Worm (Caenorhabditis elegans) whole organism, dauer: ENCODE data around the gene nhr-43.

Source experiments
- unc-62 ChIP-seq: sonication (generic microtip); optimal IDR thresholded peaks from 2 replicates; lab custom pipeline; 2017; ENCODE audit warnings: missing biosample characterization, missing genetic modification reagents, missing genetic modification characterization

nhr-43 gene

DNA sequence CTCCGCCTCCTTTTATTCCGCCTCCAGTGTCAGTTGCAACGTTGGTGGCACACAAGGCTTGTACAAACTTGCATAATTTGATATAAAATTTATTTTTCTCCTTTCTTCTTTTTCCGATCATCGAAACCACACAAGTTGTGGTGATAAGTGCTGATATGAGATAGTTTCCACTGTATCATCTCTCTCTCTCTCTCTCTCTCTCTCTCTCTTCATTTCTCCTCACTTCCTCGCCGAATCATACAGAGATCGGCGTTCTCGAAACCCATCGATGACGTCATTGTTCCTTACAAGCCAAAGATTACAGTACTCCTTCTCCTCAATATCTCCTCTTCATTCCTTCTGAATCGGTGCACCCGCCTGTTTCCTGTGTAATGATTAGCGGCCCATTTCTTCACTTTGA lies at the start of gene nhr-43:
Gene nhr-43, plus strand, starts transcription at position 233 of the 400 bp plus-strand sequence.
- TF ChIP-seq unc-62 = no peak

DNA sequence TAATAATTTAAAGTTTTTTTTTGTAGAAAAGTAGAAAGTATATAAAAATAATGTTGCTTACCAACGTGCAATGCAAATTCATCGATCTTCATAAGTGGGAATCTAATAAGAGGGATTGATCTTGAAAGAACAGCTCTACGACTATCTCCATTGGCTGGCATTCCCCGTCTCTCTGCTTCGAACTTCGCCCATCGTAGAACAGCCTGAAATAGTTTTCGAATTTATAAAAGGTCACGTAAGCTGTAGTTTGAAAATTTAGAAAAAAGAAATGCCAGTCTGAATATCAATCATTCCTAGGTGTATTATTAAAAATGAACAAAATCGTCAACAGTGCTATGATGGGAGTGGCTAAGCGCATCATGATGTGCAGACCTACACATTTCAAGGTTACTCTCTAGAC lies 47.5 kb upstream of the nhr-43 start, which contains the start of gene F38H4.5:
Gene F38H4.5, plus strand, starts transcription at position 301 of the 400 bp plus-strand sequence.
- no peak for TF ChIP-seq unc-62

DNA sequence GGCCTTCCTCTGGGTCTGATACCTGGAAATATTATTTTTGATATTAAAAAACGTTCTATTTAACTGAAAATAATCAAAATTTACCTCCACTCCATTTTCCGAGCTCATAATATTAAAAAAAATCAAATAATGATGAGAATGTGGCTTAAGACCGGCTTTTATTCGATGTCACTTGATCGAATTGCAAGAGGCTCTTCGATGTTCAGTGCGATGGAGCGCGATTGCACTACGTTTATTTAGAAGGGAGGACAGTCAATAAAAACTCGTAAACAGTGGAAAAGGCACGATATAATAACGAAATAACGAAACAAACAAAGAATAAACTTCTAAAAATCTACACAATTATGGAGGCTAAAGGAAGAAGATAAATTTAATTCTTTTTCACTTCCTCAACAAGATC lies 44.6 kb upstream of the nhr-43 start, which contains the start of gene tag-30:
Gene tag-30, minus strand, starts transcription at position 383 of the 400 bp plus-strand sequence.
- TF ChIP-seq unc-62 = no peak

DNA sequence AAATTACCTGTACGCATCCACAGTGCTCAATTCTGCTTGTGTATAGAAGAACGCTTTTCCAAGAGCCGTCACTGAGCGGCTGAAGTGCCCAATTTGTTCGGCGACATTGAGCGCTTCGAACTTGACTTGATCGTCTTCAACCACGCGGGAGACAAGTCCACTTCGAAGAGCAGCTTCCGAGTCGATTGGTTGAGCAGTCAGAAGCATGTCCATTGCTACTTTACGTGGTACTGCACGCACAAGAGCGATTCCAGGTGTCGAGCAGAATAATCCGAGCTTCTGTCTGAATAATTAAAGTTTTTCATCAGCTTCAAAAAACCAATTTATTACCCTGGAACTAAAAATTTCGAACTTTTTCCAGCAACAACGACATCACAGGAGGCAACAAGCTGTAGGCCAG lies 44.0 kb upstream of the nhr-43 start:
- no peak for TF ChIP-seq unc-62

DNA sequence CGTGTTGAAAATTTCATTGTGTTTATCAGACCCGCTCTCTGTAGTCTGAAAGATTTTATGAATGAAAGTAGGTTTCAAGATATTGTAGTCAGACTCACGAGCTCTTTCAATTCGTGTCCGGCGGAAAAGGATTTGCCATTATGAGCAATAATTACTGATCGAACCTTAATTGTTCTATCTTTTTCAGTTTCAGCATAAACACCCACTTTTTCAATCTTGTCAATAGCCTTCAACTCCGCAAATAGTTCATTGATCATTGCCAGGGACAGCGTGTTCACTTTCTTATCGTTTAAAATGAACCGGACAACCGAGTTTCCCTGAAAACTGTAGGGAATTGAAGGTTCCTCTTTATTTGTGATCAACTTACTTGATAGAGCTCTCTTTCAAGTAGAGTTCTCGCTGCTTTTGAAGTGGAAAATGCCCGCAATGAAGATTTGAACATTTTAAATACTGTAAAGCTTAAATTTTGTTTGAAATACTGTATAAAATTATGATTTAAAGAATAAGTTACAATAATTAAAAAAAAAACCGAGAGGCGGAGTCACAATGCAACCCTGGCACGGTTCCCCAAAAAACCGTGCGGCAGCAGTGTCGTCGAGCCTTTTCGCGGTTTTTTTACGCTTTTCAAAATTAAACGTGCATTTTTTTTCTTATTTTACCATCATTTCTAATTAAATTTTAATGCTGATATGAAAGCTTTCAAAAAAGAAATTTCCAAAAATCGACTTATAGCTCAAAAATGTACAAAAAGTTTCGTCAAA lies 43.3 kb upstream of the nhr-43 start, which contains the start of gene ech-2:
Gene ech-2, minus strand, starts transcription at position 452 of the 761 bp plus-strand sequence.
- no peak for TF ChIP-seq unc-62

- TF ChIP-seq unc-62 = no peak
Measured at ce11 chrIV:11857159-11857565, 42.2 kb upstream of the nhr-43 start.

- TF ChIP-seq unc-62 = no peak
Measured at ce11 chrIV:11858142-11858541, 41.2 kb upstream of the nhr-43 start, which contains the start of gene let-92. Gene let-92, plus strand, starts transcription at chrIV:11858442.

ce11 chrIV:11859995-11860605 lies 39.3 kb upstream of the nhr-43 start, which contains the start of gene mob-1:
Gene mob-1, plus strand, starts transcription at chrIV:11860555.
- TF ChIP-seq unc-62 = no peak

DNA sequence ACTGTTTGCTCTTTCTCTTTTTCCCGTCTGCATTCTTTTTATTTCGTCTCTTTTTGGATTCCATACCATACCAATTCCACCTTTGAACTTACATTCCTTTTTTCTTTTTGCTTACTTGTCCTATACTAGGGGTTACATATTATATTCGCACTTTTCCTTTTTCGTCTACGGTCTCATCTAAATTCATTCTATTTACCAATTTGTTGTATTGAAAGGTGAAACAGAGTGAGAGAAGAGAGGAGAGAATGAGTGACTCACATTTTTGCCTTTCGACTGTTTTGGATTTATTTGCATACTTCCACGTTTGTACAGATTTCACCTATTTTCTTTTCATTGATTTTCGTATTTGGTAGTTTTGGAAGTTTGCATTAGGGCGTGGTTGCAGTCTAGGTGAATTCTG lies 36.0 kb upstream of the nhr-43 start:
- no peak for TF ChIP-seq unc-62

DNA sequence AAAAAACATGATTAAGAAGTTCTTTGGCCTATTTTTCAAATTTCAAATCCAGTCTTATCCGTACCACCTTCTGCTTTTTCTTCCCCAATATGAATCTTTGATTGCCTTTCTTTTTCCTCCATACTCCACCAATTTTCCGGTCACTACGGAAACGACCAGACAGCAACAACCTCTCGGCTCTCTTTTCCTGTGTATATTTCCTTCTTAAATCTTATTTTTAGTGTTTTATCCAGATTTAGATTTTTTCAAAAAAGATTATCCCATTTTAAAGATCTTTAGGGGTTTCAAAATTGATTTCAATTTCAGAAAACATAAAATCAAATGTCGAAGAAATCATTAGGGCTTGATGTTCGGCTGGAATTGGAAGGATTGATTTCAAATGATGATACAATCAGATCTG lies 35.2 kb upstream of the nhr-43 start, which contains the start of gene trpa-1:
Gene trpa-1, plus strand, starts transcription at position 301 of the 400 bp plus-strand sequence.
- TF ChIP-seq unc-62 = no peak

DNA sequence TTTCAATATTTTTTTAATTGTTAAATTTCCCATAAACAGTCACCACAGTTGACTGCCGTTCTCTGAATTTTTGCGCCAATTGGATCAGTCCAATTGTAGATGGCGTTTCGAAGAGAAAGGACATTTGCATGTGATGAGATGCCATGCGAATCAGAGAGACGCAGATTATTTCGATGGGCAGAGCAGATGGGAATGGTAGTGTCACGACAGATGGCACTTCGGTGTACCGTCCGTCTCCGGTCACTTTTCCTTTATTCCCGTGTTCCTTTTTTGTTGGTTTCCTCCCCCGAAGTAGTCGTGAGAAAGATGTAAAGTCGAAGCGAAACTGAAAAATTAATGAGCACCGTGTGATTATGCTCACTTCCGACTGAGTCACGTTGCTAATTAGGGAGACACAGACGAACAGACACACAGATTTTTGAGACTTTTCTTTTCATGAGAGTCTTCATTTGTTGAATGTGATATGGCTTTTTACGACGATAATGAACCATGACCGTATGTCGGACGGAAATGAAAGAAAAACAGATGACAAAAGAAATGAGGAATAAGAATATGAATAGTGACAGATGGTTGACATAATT lies 31.6 kb upstream of the nhr-43 start:
- TF ChIP-seq unc-62 = no peak

DNA sequence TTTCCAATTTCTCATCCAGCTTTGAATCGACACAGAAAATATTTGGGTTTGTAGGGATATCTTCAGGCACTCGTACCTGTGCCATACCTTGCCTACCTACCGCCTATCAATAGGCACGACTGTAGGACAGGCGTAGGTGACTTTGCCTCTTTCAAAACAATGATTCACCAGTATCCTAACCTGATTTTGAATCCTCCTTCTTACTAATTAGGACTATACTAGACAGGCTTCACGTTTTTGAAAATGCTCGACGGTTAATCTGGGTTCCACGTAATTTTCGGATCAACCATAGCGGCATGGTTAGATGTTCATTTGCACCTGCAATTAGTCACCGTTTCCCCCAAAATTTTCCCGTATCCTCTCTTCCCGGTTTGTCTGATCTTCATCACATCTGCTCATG lies 30.9 kb upstream of the nhr-43 start:
- TF ChIP-seq unc-62 = no peak

DNA sequence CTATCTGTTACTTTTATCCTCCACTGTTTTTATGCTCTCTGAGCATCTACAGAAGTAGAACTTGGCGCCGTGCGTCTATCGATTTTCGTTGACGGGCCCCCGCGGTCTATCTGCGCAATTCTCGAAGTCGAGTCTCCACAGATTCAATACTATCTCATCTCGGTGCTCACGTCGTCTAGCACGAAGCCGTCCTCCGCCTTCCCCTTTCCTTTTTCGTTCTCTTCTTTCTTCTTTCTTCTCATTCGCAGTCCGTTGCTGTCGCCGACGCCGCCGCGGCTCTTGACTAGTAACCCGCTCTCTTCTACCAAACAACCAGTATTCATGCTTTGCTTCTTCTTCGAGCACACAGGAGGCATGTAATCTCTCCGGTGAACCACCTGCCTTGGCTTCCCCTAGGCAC lies 28.3 kb upstream of the nhr-43 start:
- TF ChIP-seq unc-62 = no peak

DNA sequence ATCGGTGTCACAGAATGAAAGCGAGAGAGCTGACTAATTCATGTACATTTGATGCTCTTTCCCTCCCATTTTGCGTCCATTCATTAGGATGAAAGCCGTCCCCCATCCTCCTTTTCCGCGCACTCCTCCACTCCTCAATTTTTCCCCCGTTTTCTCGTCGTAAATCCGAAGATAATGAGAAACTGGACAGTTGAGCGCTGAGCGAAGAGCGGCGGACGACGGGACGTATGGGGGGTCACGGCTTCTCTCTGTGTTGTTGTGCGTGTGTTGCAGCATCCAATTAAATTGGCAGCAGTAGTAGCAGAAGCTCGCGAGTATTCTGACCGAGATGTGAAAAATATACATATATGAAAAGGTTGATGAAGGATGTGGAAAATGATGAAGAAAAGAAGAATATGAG lies 27.5 kb upstream of the nhr-43 start:
- no peak for TF ChIP-seq unc-62

DNA sequence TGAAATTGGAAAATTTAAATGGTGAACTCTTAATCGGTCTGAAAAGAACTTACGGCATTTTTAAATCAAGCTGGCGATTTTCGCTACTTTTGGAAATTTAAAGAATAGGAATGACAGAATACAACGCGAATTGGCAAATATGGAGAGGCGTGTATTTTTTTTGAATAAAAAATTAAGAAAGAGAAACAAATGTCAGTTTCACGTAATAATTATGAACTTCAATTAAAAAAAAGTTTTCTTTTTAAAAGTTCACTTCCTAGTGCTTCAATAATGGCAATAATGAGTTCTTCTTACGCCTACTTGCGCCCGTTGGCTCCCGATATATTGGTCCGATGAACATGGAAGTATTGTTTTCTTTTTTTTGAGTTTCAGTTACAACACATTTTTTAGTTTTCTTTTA lies 21.7 kb upstream of the nhr-43 start, which contains the start of gene pph-2:
Gene pph-2, minus strand, starts transcription at position 101 of the 400 bp plus-strand sequence.
- no peak for TF ChIP-seq unc-62

DNA sequence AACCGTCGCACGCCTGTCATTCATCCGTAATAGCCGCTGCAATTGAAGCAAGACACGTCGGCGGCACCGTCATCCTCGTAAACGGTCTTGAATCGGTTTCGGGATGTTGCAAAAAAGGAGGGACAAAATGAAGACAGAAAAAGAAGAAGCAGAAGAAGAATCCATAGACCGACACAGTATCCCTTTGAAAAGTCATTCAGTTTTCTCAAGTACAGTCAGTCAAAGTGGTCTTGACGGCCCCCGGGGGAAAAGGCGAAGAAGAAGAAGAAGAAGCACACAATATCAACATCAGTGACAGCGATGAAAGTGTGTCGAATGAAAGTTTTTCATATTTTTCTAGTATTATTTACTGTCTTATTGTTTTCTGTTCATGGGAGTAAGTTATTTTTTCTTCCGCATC lies 21.1 kb upstream of the nhr-43 start, which contains the start of gene cutl-27:
Gene cutl-27, plus strand, starts transcription at position 301 of the 400 bp plus-strand sequence.
- no peak for TF ChIP-seq unc-62

ce11 chrIV:11882534-11882933 lies 16.9 kb upstream of the nhr-43 start:
- no peak for TF ChIP-seq unc-62
